Fruit fly (Drosophila melanogaster) whole organism, pupa: ENCODE measurements around the gene Him.

Experiments
- CG10348 ChIP-seq: fragments of 200-800 bp; sonication (Bioruptor generic); IDR thresholded peaks from 2 replicates; pipeline ENCODE4 v1.3.6; 2022; ENCODE audit warnings: missing biosample characterization, missing genetic modification characterization
- CG12605 ChIP-seq: fragments of 200-800 bp; sonication (Bioruptor generic); IDR thresholded peaks from 2 replicates; pipeline ENCODE4 v1.3.6; 2022; ENCODE audit warnings: missing biosample characterization, missing genetic modification characterization
- CG13204 ChIP-seq: fragments of 200-800 bp; sonication (Bioruptor generic); optimal IDR thresholded peaks from 2 replicates; lab custom pipeline; 2018; ENCODE audit warnings: missing biosample characterization, mild to moderate bottlenecking, missing genetic modification characterization, moderate library complexity
- CG14655 ChIP-seq: fragments of 200-800 bp; sonication (Bioruptor generic); optimal IDR thresholded peaks from 3 replicates; lab custom pipeline; 2017; ENCODE audit warnings: mild to moderate bottlenecking, missing biosample characterization, missing genetic modification reagents, missing genetic modification characterization
- CG15710 ChIP-seq: fragments of 200-800 bp; sonication (Bioruptor generic); optimal IDR thresholded peaks from 2 replicates; lab custom pipeline; 2018; ENCODE audit warnings: missing biosample characterization, mild to moderate bottlenecking, missing genetic modification characterization, moderate library complexity
- CG17806 ChIP-seq: fragments of 200-800 bp; sonication (Bioruptor generic); optimal IDR thresholded peaks from 2 replicates; lab custom pipeline; 2018; ENCODE audit warnings: missing biosample characterization, mild to moderate bottlenecking, missing genetic modification characterization, moderate library complexity
- CG32121 ChIP-seq: fragments of 200-800 bp; sonication (Bioruptor generic); IDR thresholded peaks from 2 replicates; pipeline ENCODE4 v1.3.6; 2022; ENCODE audit warnings: missing biosample characterization, missing genetic modification characterization
- CG34367 ChIP-seq: fragments of 200-800 bp; sonication (Bioruptor generic); optimal IDR thresholded peaks from 2 replicates; lab custom pipeline; 2018; ENCODE audit warnings: missing biosample characterization, mild to moderate bottlenecking, missing genetic modification characterization
- CG4496 ChIP-seq: fragments of 200-800 bp; sonication (Bioruptor generic); IDR thresholded peaks from 3 replicates; pipeline ENCODE4 v1.3.6; 2022; ENCODE audit warnings: missing biosample characterization, missing genetic modification characterization
- CG8159 ChIP-seq: fragments of 200-800 bp; sonication (Bioruptor generic); optimal IDR thresholded peaks from 3 replicates; lab custom pipeline; 2018; ENCODE audit warnings: missing biosample characterization, mild to moderate bottlenecking, missing genetic modification characterization, moderate library complexity
- CG8301 ChIP-seq: fragments of 200-800 bp; sonication (Bioruptor generic); optimal IDR thresholded peaks from 2 replicates; lab custom pipeline; 2018; ENCODE audit warnings: missing biosample characterization, mild to moderate bottlenecking, missing genetic modification characterization
- CG9948 ChIP-seq: fragments of 200-800 bp; sonication (Bioruptor generic); optimal IDR thresholded peaks from 2 replicates; lab custom pipeline; 2018; ENCODE audit warnings: missing biosample characterization, mild to moderate bottlenecking, missing genetic modification characterization, moderate library complexity
- D1 ChIP-seq: fragments of 200-800 bp; sonication (Bioruptor generic); optimal IDR thresholded peaks from 2 replicates; lab custom pipeline; 2018; ENCODE audit warnings: missing biosample characterization, mild to moderate bottlenecking, missing genetic modification characterization, moderate library complexity
- EcR ChIP-seq: fragments of 200-800 bp; sonication (Bioruptor generic); optimal IDR thresholded peaks from 3 replicates; lab custom pipeline; 2019; ENCODE audit warnings: missing biosample characterization, missing genetic modification characterization, mild to moderate bottlenecking, moderate library complexity, missing genetic modification reagents
- Ets98B ChIP-seq: fragments of 200-800 bp; sonication (Bioruptor generic); IDR thresholded peaks from 2 replicates; pipeline ENCODE4 v1.3.6; 2022; ENCODE audit warnings: missing biosample characterization, missing genetic modification characterization
- Pif1A ChIP-seq: fragments of 200-800 bp; sonication (Bioruptor generic); optimal IDR thresholded peaks from 3 replicates; lab custom pipeline; 2016; ENCODE audit warnings: missing biosample characterization, missing genetic modification characterization
- Pif1B ChIP-seq: fragments of 200-800 bp; sonication (Bioruptor generic); optimal IDR thresholded peaks from 3 replicates; lab custom pipeline; 2016; ENCODE audit warnings: missing biosample characterization, missing genetic modification characterization
- Snoo ChIP-seq: fragments of 200-800 bp; sonication (Bioruptor generic); optimal IDR thresholded peaks from 3 replicates; lab custom pipeline; 2017; ENCODE audit warnings: missing biosample characterization, mild to moderate bottlenecking, missing genetic modification characterization, inconsistent platforms
- fd96Ca ChIP-seq: fragments of 200-800 bp; sonication (Bioruptor generic); IDR thresholded peaks from 3 replicates; pipeline ENCODE4 v1.3.6; 2022; ENCODE audit warnings: missing biosample characterization, missing genetic modification characterization
- gl ChIP-seq: fragments of 200-800 bp; sonication (Bioruptor generic); optimal IDR thresholded peaks from 2 replicates; lab custom pipeline; 2018; ENCODE audit warnings: missing biosample characterization, mild to moderate bottlenecking, missing genetic modification characterization
- rn ChIP-seq: fragments of 200-800 bp; sonication (Bioruptor generic); IDR thresholded peaks from 2 replicates; pipeline ENCODE4 v1.3.6; 2022; ENCODE audit warnings: missing biosample characterization, missing genetic modification characterization

Gene Him

dm6 chrX:18207533-18207932 lies 1.7 kb upstream of the Him start:
- no peak for TF ChIP-seq CG8301 (tag; lab: Kevin White, UChicago)
- TF ChIP-seq D1 (tag; lab: Kevin White, UChicago), result no peak
- TF ChIP-seq CG4496 (GFP tag; lab: Robert Waterston, UW), result no peak
- TF ChIP-seq Pif1B (GFP tag; lab: Kevin White, UChicago), result no peak
- no peak for TF ChIP-seq CG14655 (GFP tag; lab: Kevin White, UChicago)
- peak; percentile 3 for TF ChIP-seq CG9948 (tag; lab: Kevin White, UChicago)
- TF ChIP-seq CG34367 (tag; lab: Kevin White, UChicago), result no peak
- TF ChIP-seq Ets98B (GFP tag; lab: Robert Waterston, UW), result no peak
- TF ChIP-seq CG32121 (GFP tag; lab: Robert Waterston, UW), result no peak
- no peak for TF ChIP-seq Snoo (tag; lab: Kevin White, UChicago)
- TF ChIP-seq CG8159 (tag; lab: Kevin White, UChicago), result peak; percentile 23
- TF ChIP-seq CG13204 (GFP tag; lab: Kevin White, UChicago), result no peak

- TF ChIP-seq CG8159 (tag; lab: Kevin White, UChicago) (peak; percentile 32), CG14655 (GFP tag; lab: Kevin White, UChicago) (peak; percentile 34), CG9948 (tag; lab: Kevin White, UChicago) (no peak), EcR (GFP tag; lab: Kevin White, UChicago) (no peak), CG17806 (tag; lab: Kevin White, UChicago) (no peak), D1 (tag; lab: Kevin White, UChicago) (no peak)
Measured at dm6 chrX:18208079-18208865, 955 bp upstream of the Him start.

dm6 chrX:18225976-18226375 lies 16.7 kb downstream of the Him start, which contains the start of gene CG33639:
TSS of gene CG33639 (minus strand) at chrX:18226076.
- no peak for TF ChIP-seq Ets98B (GFP tag; lab: Robert Waterston, UW)
- no peak for TF ChIP-seq EcR (GFP tag; lab: Kevin White, UChicago)
- no peak for TF ChIP-seq Pif1A
- TF ChIP-seq CG34367 (tag; lab: Kevin White, UChicago), result no peak
- TF ChIP-seq Pif1B (GFP tag; lab: Kevin White, UChicago), result no peak
- TF ChIP-seq CG8301 (tag; lab: Kevin White, UChicago), result no peak
- TF ChIP-seq fd96Ca (GFP tag; lab: Robert Waterston, UW), result no peak
- TF ChIP-seq CG17806 (tag; lab: Kevin White, UChicago), result no peak
- TF ChIP-seq CG9948 (tag; lab: Kevin White, UChicago), result no peak
- no peak for TF ChIP-seq CG32121 (GFP tag; lab: Robert Waterston, UW)
- TF ChIP-seq CG4496 (GFP tag; lab: Robert Waterston, UW), result no peak
- TF ChIP-seq CG10348 (GFP tag; lab: Robert Waterston, UW), result no peak
- no peak for TF ChIP-seq CG12605 (GFP tag; lab: Robert Waterston, UW)
- no peak for TF ChIP-seq CG15710 (tag; lab: Kevin White, UChicago)
- TF ChIP-seq CG13204 (GFP tag; lab: Kevin White, UChicago), result no peak
- TF ChIP-seq CG8159 (tag; lab: Kevin White, UChicago), result no peak

- no peak for TF ChIP-seq gl (tag; lab: Kevin White, UChicago)
- no peak for TF ChIP-seq CG12605 (GFP tag; lab: Robert Waterston, UW)
- no peak for TF ChIP-seq CG10348 (GFP tag; lab: Robert Waterston, UW)
- TF ChIP-seq CG34367 (tag; lab: Kevin White, UChicago), result no peak
- TF ChIP-seq CG9948 (tag; lab: Kevin White, UChicago), result no peak
- no peak for TF ChIP-seq CG8301 (tag; lab: Kevin White, UChicago)
- no peak for TF ChIP-seq CG15710 (tag; lab: Kevin White, UChicago)
- no peak for TF ChIP-seq Ets98B (GFP tag; lab: Robert Waterston, UW)
- no peak for TF ChIP-seq fd96Ca (GFP tag; lab: Robert Waterston, UW)
- TF ChIP-seq CG32121 (GFP tag; lab: Robert Waterston, UW), result no peak
- no peak for TF ChIP-seq Snoo (tag; lab: Kevin White, UChicago)
- no peak for TF ChIP-seq CG4496 (GFP tag; lab: Robert Waterston, UW)
- TF ChIP-seq CG17806 (tag; lab: Kevin White, UChicago), result no peak
- TF ChIP-seq EcR (GFP tag; lab: Kevin White, UChicago), result no peak
- no peak for TF ChIP-seq D1 (tag; lab: Kevin White, UChicago)
- no peak for TF ChIP-seq CG8159 (tag; lab: Kevin White, UChicago)
- no peak for TF ChIP-seq Pif1A
- no peak for TF ChIP-seq CG13204 (GFP tag; lab: Kevin White, UChicago)
- no peak for TF ChIP-seq Pif1B (GFP tag; lab: Kevin White, UChicago)
- TF ChIP-seq, all 21 proteins: peak for 0
Measured at dm6 chrX:18237886-18238285, 28.7 kb downstream of the Him start.

- no peak for TF ChIP-seq CG15710 (tag; lab: Kevin White, UChicago)
- no peak for TF ChIP-seq CG12605 (GFP tag; lab: Robert Waterston, UW)
- TF ChIP-seq CG9948 (tag; lab: Kevin White, UChicago), result no peak
- no peak for TF ChIP-seq CG14655 (GFP tag; lab: Kevin White, UChicago)
- no peak for TF ChIP-seq Ets98B (GFP tag; lab: Robert Waterston, UW)
- TF ChIP-seq CG4496 (GFP tag; lab: Robert Waterston, UW), result no peak
- TF ChIP-seq rn, result no peak
Measured at dm6 chrX:18238449-18238848, 29.2 kb downstream of the Him start.
